Fruit fly (Drosophila melanogaster): ENCODE measurements around the gene CG32264.

CG32264 gene

dm6 chr3L:3785002-3785661, 21.1 kb downstream of the CG32264 start (continued):
- TF ChIP-seq NfI (GFP tag; optimal IDR thresholded peaks at IDR 0.05) (peak; percentile 92), otp (GFP tag; IDR thresholded peaks at IDR 0.05) (peak; percentile 97), CG1603 (tag; optimal IDR thresholded peaks at IDR 0.05) (peak; percentile 98), H15 (GFP tag; IDR thresholded peaks at IDR 0.05) (peak; percentile 98), jumu (GFP tag; optimal IDR thresholded peaks at IDR 0.05) (peak; percentile 96), CG10462 (GFP tag; optimal IDR thresholded peaks at IDR 0.05) (peak; percentile 88), tin (GFP tag; optimal IDR thresholded peaks at IDR 0.05) (peak; percentile 90), CG14965 (GFP tag; optimal IDR thresholded peaks at IDR 0.05; ENCODE audit: borderline replicate concordance) (peak; percentile 80), HLH4C (GFP tag; IDR thresholded peaks at IDR 0.05; ENCODE audit: partially characterized antibody) (peak; percentile 49; the same call in 2 of the 3 replicates), Rx (GFP tag; IDR thresholded peaks at IDR 0.05) (peak; percentile 97), ro (GFP tag; IDR thresholded peaks at IDR 0.05) (peak; percentile 89), hth (optimal IDR thresholded peaks at IDR 0.05) (no peak), rib (GFP tag; IDR thresholded peaks at IDR 0.05) (peak; percentile 81), CG42726 (GFP tag; IDR thresholded peaks at IDR 0.05; ENCODE audit: partially characterized antibody) (no peak), CG10565 (GFP tag; optimal IDR thresholded peaks at IDR 0.05) (peak; percentile 60), sug (tag; optimal IDR thresholded peaks at IDR 0.05) (peak; percentile 54), CG9215 (GFP tag; IDR thresholded peaks at IDR 0.05) (peak; percentile 88; the same call in 1 of the 2 replicates), BtbVII (GFP tag; optimal IDR thresholded peaks at IDR 0.05) (peak; percentile 68), CG4707 (GFP tag; optimal IDR thresholded peaks at IDR 0.05) (peak; percentile 99), Atf6 (GFP tag; IDR thresholded peaks at IDR 0.05) (peak; percentile 92), ken (GFP tag; IDR thresholded peaks at IDR 0.05) (peak; percentile 96), CG6765 (GFP tag; optimal IDR thresholded peaks at IDR 0.05) (no peak), toy (GFP tag; IDR thresholded peaks at IDR 0.05) (peak; percentile 64; the same call in 1 of the 2 replicates), dimm (GFP tag; IDR thresholded peaks at IDR 0.05) (peak; percentile 94), mam (GFP tag; optimal IDR thresholded peaks at IDR 0.05) (peak; percentile 94), CG11398 (GFP tag; optimal IDR thresholded peaks at IDR 0.05) (peak; percentile 93), CG2875 (GFP tag; optimal IDR thresholded peaks at IDR 0.05) (peak; percentile 93), Rfx (GFP tag; IDR thresholded peaks at IDR 0.05) (peak; percentile 94), da (GFP tag; optimal IDR thresholded peaks at IDR 0.05) (peak; percentile 97), Asciz (GFP tag; optimal IDR thresholded peaks at IDR 0.05) (peak; percentile 77), chn (GFP tag; optimal IDR thresholded peaks at IDR 0.05) (peak; percentile 98), insv (GFP tag; optimal IDR thresholded peaks at IDR 0.05) (peak; percentile 34 to 35), yki (optimal IDR thresholded peaks at IDR 0.05) (no peak), Hr78 (GFP tag; optimal IDR thresholded peaks at IDR 0.05) (peak in 1 of 2 experiments; percentile 64), CG15601 (tag; optimal IDR thresholded peaks at IDR 0.05) (peak; percentile 85), CG11695 (GFP tag; IDR thresholded peaks at IDR 0.05) (peak; percentile 96), eve (GFP tag; optimal IDR thresholded peaks at IDR 0.05) (peak; percentile 96), CG17802 (tag; optimal IDR thresholded peaks at IDR 0.05) (peak; percentile 56), CG10979 (tag; optimal IDR thresholded peaks at IDR 0.05) (peak; percentile 87), Atf-2 (GFP tag; optimal IDR thresholded peaks at IDR 0.05) (peak; percentile 96), D19A (tag; optimal IDR thresholded peaks at IDR 0.05) (peak; percentile 81), CG14860 (GFP tag; IDR thresholded peaks at IDR 0.05; ENCODE audit: partially characterized antibody) (peak; percentile 32; the same call in 1 of the 3 replicates), nau (GFP tag; optimal IDR thresholded peaks at IDR 0.05) (peak; percentile 91), CoRest (tag; optimal IDR thresholded peaks at IDR 0.05) (peak; percentile 88), Hand (GFP tag; optimal IDR thresholded peaks at IDR 0.05) (peak; percentile 82), CG15011 (GFP tag; optimal IDR thresholded peaks at IDR 0.05) (peak; percentile 68), CG12071 (GFP tag; optimal IDR thresholded peaks at IDR 0.05) (peak; percentile 73), CG7357 (GFP tag; IDR thresholded peaks at IDR 0.05) (peak; percentile 90), CG3847 (GFP tag; IDR thresholded peaks at IDR 0.05) (peak; percentile 87), her (GFP tag; optimal IDR thresholded peaks at IDR 0.05) (peak; percentile 95)
